Worm (Caenorhabditis elegans) whole organism, L1 larva: ENCODE measurements around the gene sri-1.

Source experiments
- C16A3.4 ChIP-seq: fragments of 150-350 bp; optimal IDR thresholded peaks from 2 replicates; lab custom pipeline; 2014; ENCODE audit warnings: missing biosample characterization, missing genetic modification characterization
- C34B4.2 ChIP-seq: sonication (generic microtip); optimal IDR thresholded peaks from 2 replicates; lab custom pipeline; 2017; ENCODE audit warnings: mild to moderate bottlenecking, missing genetic modification characterization, missing compliant biosample characterization
- blmp-1 ChIP-seq: fragments of 150-350 bp; optimal IDR thresholded peaks from 2 replicates; lab custom pipeline; 2014; ENCODE audit warnings: missing biosample characterization, missing genetic modification characterization
- ceh-8 ChIP-seq: fragments of 200-800 bp; sonication (Bioruptor generic); optimal IDR thresholded peaks from 2 replicates; lab custom pipeline; 2018; ENCODE audit warnings: mild to moderate bottlenecking, missing genetic modification characterization, moderate library complexity, missing compliant biosample characterization
- ceh-88 ChIP-seq: fragments of 200-800 bp; sonication (Bioruptor generic); IDR thresholded peaks from 2 replicates; pipeline ENCODE4 v1.3.6; 2022; ENCODE audit warnings: missing genetic modification characterization, missing compliant biosample characterization
- dpl-1 ChIP-seq, 3 experiments: fragments of 150-350 bp in 2 of 3; sonication (generic microtip) in 1 of 3; optimal IDR thresholded peaks; 2 replicates each; lab custom pipeline; 2014 to 2017; ENCODE audit warnings: missing biosample characterization in 3 of 3, missing genetic modification characterization in 3 of 3, missing genetic modification reagents in 3 of 3
- efl-1 ChIP-seq, 4 experiments: fragments of 150-350 bp; optimal IDR thresholded peaks in 3 of 4; peaks in 1 of 4; 1 replicate in 1 of 4; 2 replicates in 3 of 4; lab custom pipeline; 2014; ENCODE audit warnings: missing biosample characterization in 2 of 4, missing genetic modification characterization in 2 of 4, missing genetic modification reagents in 2 of 4
- efl-3 ChIP-seq: fragments of 200-800 bp; sonication (Bioruptor generic); optimal IDR thresholded peaks from 2 replicates; lab custom pipeline; 2018; ENCODE audit warnings: mild to moderate bottlenecking, missing genetic modification characterization, missing compliant biosample characterization
- egl-13 ChIP-seq: sonication (generic microtip); optimal IDR thresholded peaks from 2 replicates; lab custom pipeline; 2016; ENCODE audit warnings: missing genotype, missing genetic modification reagents, missing genetic modification characterization, missing compliant biosample characterization
- elt-3 ChIP-seq, 6 experiments: fragments of 150-350 bp in 1 of 6; sonication (generic microtip); optimal IDR thresholded peaks; 2 replicates each; lab custom pipeline; 2017 to 2018; ENCODE audit warnings: missing biosample characterization in 6 of 6, missing genetic modification characterization in 6 of 6, inconsistent platforms in 1 of 6
- fkh-10 ChIP-seq: sonication (generic microtip); optimal IDR thresholded peaks from 2 replicates; lab custom pipeline; 2017; ENCODE audit warnings: missing biosample characterization, missing genetic modification reagents, missing genetic modification characterization
- fkh-8 ChIP-seq: sonication (generic microtip); optimal IDR thresholded peaks from 2 replicates; lab custom pipeline; 2016; ENCODE audit warnings: mild to moderate bottlenecking, missing genetic modification characterization, missing compliant biosample characterization
- fos-1 ChIP-seq: fragments of 150-350 bp; optimal IDR thresholded peaks from 2 replicates; lab custom pipeline; 2014; ENCODE audit warnings: missing biosample characterization, missing genetic modification characterization
- grh-1 ChIP-seq: fragments of 200-800 bp; sonication (Bioruptor generic); IDR thresholded peaks from 2 replicates; pipeline ENCODE4 v1.3.6; 2022; ENCODE audit warnings: missing genetic modification reagents, missing genetic modification characterization, missing compliant biosample characterization
- hlh-17 ChIP-seq: fragments of 200-800 bp; sonication (Bioruptor generic); optimal IDR thresholded peaks from 2 replicates; lab custom pipeline; 2018; ENCODE audit warnings: missing genetic modification characterization, mild to moderate bottlenecking, missing compliant biosample characterization, moderate library complexity, borderline replicate concordance
- isw-1 ChIP-seq: fragments of 200-800 bp; sonication (Bioruptor generic); IDR thresholded peaks from 2 replicates; pipeline ENCODE4 v1.3.6; 2022; ENCODE audit warnings: missing genetic modification characterization, missing compliant biosample characterization
- lin-14 ChIP-seq: fragments of 200-800 bp; sonication (Bioruptor generic); optimal IDR thresholded peaks from 2 replicates; lab custom pipeline; 2018; ENCODE audit warnings: mild to moderate bottlenecking, missing genetic modification characterization, moderate library complexity, missing compliant biosample characterization
- lin-39 ChIP-seq: fragments of 150-350 bp; optimal IDR thresholded peaks from 2 replicates; lab custom pipeline; 2014; ENCODE audit warnings: missing biosample characterization, missing genetic modification reagents, missing genetic modification characterization
- nhr-11 ChIP-seq: fragments of 150-350 bp; optimal IDR thresholded peaks from 2 replicates; lab custom pipeline; 2014; ENCODE audit warnings: missing biosample characterization, missing genetic modification characterization
- nhr-12 ChIP-seq: sonication (generic microtip); optimal IDR thresholded peaks from 2 replicates; lab custom pipeline; 2017; ENCODE audit warnings: missing biosample characterization, missing genetic modification characterization
- nhr-47 ChIP-seq: sonication (generic microtip); optimal IDR thresholded peaks from 2 replicates; lab custom pipeline; 2016; ENCODE audit warnings: mild to moderate bottlenecking, missing genetic modification characterization, moderate library complexity, missing compliant biosample characterization
- nhr-71 ChIP-seq: sonication (generic microtip); optimal IDR thresholded peaks from 2 replicates; lab custom pipeline; 2016; ENCODE audit warnings: mild to moderate bottlenecking, missing genetic modification characterization, moderate library complexity, missing compliant biosample characterization
- nhr-77 ChIP-seq: fragments of 150-350 bp; optimal IDR thresholded peaks from 2 replicates; lab custom pipeline; 2014; ENCODE audit warnings: missing biosample characterization, missing genetic modification characterization
- pag-3 ChIP-seq: sonication (generic microtip); optimal IDR thresholded peaks from 2 replicates; lab custom pipeline; 2017; ENCODE audit warnings: missing genetic modification characterization, mild to moderate bottlenecking, missing compliant biosample characterization, antibody characterized with exemption, borderline replicate concordance; ENCODE audit not compliant: insufficient read depth
- pax-3 ChIP-seq: fragments of 200-800 bp; sonication (Bioruptor generic); optimal IDR thresholded peaks from 2 replicates; lab custom pipeline; 2018; ENCODE audit warnings: mild to moderate bottlenecking, missing genetic modification characterization, moderate library complexity, missing compliant biosample characterization
- snpc-4 ChIP-seq: fragments of 150-350 bp; optimal IDR thresholded peaks from 2 replicates; lab custom pipeline; 2014; ENCODE audit warnings: missing biosample characterization, missing genetic modification characterization
- snu-23 ChIP-seq: sonication (generic microtip); optimal IDR thresholded peaks from 2 replicates; lab custom pipeline; 2016; ENCODE audit warnings: missing genetic modification characterization, missing compliant biosample characterization
- tlp-1 ChIP-seq: fragments of 150-350 bp; optimal IDR thresholded peaks from 2 replicates; lab custom pipeline; 2014; ENCODE audit warnings: missing biosample characterization, missing genetic modification characterization
- unc-30 ChIP-seq: sonication (generic microtip); optimal IDR thresholded peaks from 2 replicates; lab custom pipeline; 2017; ENCODE audit warnings: missing biosample characterization, missing genetic modification characterization
- unc-98 ChIP-seq: fragments of 200-800 bp; sonication (Bioruptor generic); IDR thresholded peaks from 2 replicates; pipeline ENCODE4 v1.3.6; 2022; ENCODE audit warnings: missing genetic modification characterization, missing compliant biosample characterization
- xbp-1 ChIP-seq: sonication (generic microtip); optimal IDR thresholded peaks from 2 replicates; lab custom pipeline; 2016; ENCODE audit warnings: missing genetic modification characterization, missing compliant biosample characterization
- zip-4 ChIP-seq: fragments of 200-800 bp; sonication (Bioruptor generic); optimal IDR thresholded peaks from 2 replicates; lab custom pipeline; 2018; ENCODE audit warnings: mild to moderate bottlenecking, missing genetic modification characterization, moderate library complexity, missing compliant biosample characterization

sri-1 gene

DNA sequence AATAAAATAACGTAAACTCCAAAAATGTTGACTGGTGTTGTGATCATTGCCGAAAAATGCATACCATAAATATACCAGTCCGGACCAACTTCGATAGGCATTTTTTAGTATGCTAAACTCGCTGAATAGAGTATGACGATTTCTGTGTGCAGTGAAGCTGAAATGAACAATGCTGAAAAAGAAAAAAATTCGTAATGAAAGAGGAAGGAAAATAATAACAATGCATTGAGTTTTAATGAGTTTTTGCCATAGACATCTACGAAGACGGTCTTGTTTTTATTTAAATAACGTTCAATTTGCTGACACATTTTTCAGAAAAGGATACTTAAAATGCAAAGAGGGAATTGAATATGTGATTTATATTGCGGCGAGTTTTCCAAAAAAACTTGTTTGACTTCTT, at the start of gene sri-1:
TSS of gene sri-1 (minus strand) at position 101 of the 400 bp plus-strand sequence.
- TF ChIP-seq unc-30 (no peak), nhr-77 (tag; lab: Kevin White, UChicago) (no peak), xbp-1 (tag; lab: Kevin White, UChicago) (no peak), isw-1 (no peak), ceh-88 (GFP tag; lab: Robert Waterston, UW) (no peak)

- TF ChIP-seq snu-23 (GFP tag; lab: Kevin White, UChicago) = no peak
- no peak for TF ChIP-seq isw-1
- TF ChIP-seq snpc-4 = no peak
- peak; percentile 66 for TF ChIP-seq ceh-8
- TF ChIP-seq, all 84 proteins: peak for 1
These were observed 49.5 kb upstream of the sri-1 start for ce11 chrV:16016977-16017376.

DNA sequence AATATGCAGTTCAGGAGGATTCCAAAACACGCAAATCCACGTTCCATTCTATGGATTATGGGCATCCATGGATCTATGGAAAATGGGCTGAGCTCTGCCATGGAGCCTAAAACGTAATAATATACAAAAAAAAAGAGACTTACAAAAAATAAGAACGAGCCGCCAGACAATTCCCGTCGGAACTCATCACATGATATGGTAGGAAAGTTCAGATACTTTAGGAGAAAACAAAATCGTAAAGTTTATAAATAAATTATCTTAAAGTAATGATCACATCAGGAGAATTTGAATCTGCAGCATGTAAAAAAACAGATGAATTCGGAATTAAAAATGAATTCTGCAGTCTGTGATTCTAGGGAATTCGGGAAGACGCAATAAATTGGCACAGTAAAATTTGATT, 48.2 kb upstream of the sri-1 start, which contains the start of gene str-232:
TSS of gene str-232 (minus strand) at position 101 of the 400 bp plus-strand sequence.
- no peak for TF ChIP-seq unc-98 (GFP tag; lab: Robert Waterston, UW)
- no peak for TF ChIP-seq blmp-1
- no peak for TF ChIP-seq efl-3 (GFP tag; lab: Kevin White, UChicago)
- TF ChIP-seq tlp-1 = no peak
- no peak for TF ChIP-seq fos-1 (tag; lab: Kevin White, UChicago)
- no peak for TF ChIP-seq nhr-47 (tag; lab: Kevin White, UChicago)
- TF ChIP-seq elt-3 (tag; optimal IDR thresholded peaks at IDR 0.05; lab: Kevin White, UChicago) = no peak
- no peak for TF ChIP-seq pax-3 (tag; lab: Kevin White, UChicago)
- TF ChIP-seq fkh-10 = no peak
- TF ChIP-seq C16A3.4 = no peak

DNA sequence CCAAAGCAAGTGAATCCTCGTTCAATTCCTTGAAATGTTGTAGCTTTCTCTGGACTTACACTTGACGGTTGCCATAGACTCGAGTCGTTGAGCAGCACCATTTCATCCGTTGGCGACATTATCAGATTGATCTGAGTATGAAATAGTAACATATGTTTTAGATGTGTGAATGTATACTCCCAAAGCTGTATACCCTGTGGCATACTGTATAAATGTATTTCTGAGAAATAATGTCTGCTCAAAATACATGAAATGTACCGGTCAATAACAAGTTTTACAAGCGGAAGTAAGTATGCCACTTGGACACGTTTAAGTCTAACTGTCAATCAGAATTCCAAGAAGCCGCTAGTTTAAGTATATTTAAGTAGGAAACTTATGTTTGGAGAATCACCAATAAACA, 42.1 kb upstream of the sri-1 start, which contains the start of gene str-233:
TSS of gene str-233 (minus strand) at position 101 of the 400 bp plus-strand sequence.
- TF ChIP-seq fkh-8 (tag; lab: Kevin White, UChicago) = no peak
- TF ChIP-seq grh-1 (GFP tag; lab: Robert Waterston, UW) = no peak
- no peak for TF ChIP-seq unc-30
- no peak for TF ChIP-seq lin-14
- TF ChIP-seq pag-3 (tag; lab: Kevin White, UChicago) = no peak
- no peak for TF ChIP-seq hlh-17
- TF ChIP-seq zip-4 (GFP tag; lab: Kevin White, UChicago) = no peak
- TF ChIP-seq nhr-11 (tag; lab: Kevin White, UChicago) = no peak
- no peak for TF ChIP-seq egl-13
- no peak for TF ChIP-seq ceh-8
- TF ChIP-seq blmp-1 = no peak
- no peak for TF ChIP-seq nhr-71 (tag; lab: Kevin White, UChicago)
- TF ChIP-seq dpl-1 (GFP tag; optimal IDR thresholded peaks at IDR 0.05; lab: Kevin White, UChicago) = no peak
- no peak for TF ChIP-seq C16A3.4
- TF ChIP-seq C34B4.2 = no peak
- TF ChIP-seq lin-39 (tag; lab: Kevin White, UChicago) = no peak

- TF ChIP-seq fkh-8 (tag; lab: Kevin White, UChicago) (peak; percentile 38), nhr-12 (no peak), efl-1 (optimal IDR thresholded peaks at IDR 0.05; lab: Kevin White, UChicago) (no peak), efl-1 (GFP tag; optimal IDR thresholded peaks at IDR 0.05 in 1 of 2; lab: Kevin White, UChicago) (peak in 1 of 2 experiments; percentile 45)
These were observed 40.1 kb upstream of the sri-1 start, which contains the start of gene str-231 for ce11 chrV:16007505-16007904. str-231 (minus strand) TSS chrV:16007605.

DNA sequence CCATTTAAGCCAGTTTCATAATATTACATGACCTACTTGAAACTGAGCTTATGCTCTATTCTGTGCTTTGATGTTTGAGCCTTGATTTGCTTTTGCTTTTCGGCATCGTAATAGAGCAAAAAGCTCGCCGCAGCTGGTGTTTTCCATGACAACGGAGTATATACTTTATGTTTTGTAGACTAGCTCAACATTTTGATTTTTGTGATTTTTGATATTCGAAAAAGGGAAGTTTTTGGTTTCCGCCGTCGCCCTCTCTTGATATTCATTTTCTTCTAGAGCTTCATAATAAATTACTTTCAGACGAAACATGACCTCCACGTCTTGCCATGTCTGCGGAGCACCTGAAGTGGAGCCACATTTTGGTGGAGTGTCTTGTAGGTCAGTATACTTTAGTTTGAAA, 34.8 kb upstream of the sri-1 start, which contains the start of gene nhr-63:
TSS of gene nhr-63 (plus strand) at position 301 of the 400 bp plus-strand sequence.
- TF ChIP-seq efl-1 (optimal IDR thresholded peaks at IDR 0.05; lab: Kevin White, UChicago) (no peak), efl-1 (GFP tag; optimal IDR thresholded peaks at IDR 0.05 in 1 of 2; lab: Kevin White, UChicago) (peak in 1 of 2 experiments; percentile 3), nhr-77 (tag; lab: Kevin White, UChicago) (no peak)
